Fruit fly (Drosophila melanogaster): ENCODE data around the gene CG4069.

Gene CG4069

dm6 chr3L:12523941-12524340 lies 13.2 kb downstream of the CG4069 start, which contains the start of the genes ver and Gcn5 (continued):
- TF ChIP-seq Doc2 (GFP tag; IDR thresholded peaks at IDR 0.05) = peak; percentile 53; the same call in 1 of the 2 replicates
- peak; percentile 81 for TF ChIP-seq Dad (GFP tag; optimal IDR thresholded peaks at IDR 0.05)
- peak in 1 of 2 experiments; percentile 81 for TF ChIP-seq Eip74EF (GFP tag; optimal IDR thresholded peaks at IDR 0.05)
- peak; percentile 54 for TF ChIP-seq Atf-2 (GFP tag; optimal IDR thresholded peaks at IDR 0.05)
- TF ChIP-seq CG17568 (GFP tag; optimal IDR thresholded peaks at IDR 0.05) = no peak
- TF ChIP-seq zfh2 (GFP tag; optimal IDR thresholded peaks at IDR 0.05) = peak; percentile 93
- peak; percentile 83 for TF ChIP-seq tx (GFP tag; optimal IDR thresholded peaks at IDR 0.05)
- peak; percentile 93 for TF ChIP-seq CG14050 (GFP tag; IDR thresholded peaks at IDR 0.05)
- peak; percentile 89 for TF ChIP-seq CG7556 (GFP tag; optimal IDR thresholded peaks at IDR 0.05)
- TF ChIP-seq br (optimal IDR thresholded peaks at IDR 0.05) = no peak
- TF ChIP-seq disco-r (GFP tag; optimal IDR thresholded peaks at IDR 0.05) = peak; percentile 35
- TF ChIP-seq CG13296 (GFP tag; optimal IDR thresholded peaks at IDR 0.05) = peak; percentile 92
- TF ChIP-seq trem (tag; optimal IDR thresholded peaks at IDR 0.05) = peak; percentile 100
- TF ChIP-seq CG10209 (GFP tag; optimal IDR thresholded peaks at IDR 0.05) = peak; percentile 95
- peak; percentile 76 for TF ChIP-seq sim (GFP tag; IDR thresholded peaks at IDR 0.05)
- peak; percentile 92 for TF ChIP-seq CG8924 (tag; optimal IDR thresholded peaks at IDR 0.05)
- TF ChIP-seq bsh (GFP tag; optimal IDR thresholded peaks at IDR 0.05) = peak; percentile 83 to 91
- TF ChIP-seq CG13894 (tag; optimal IDR thresholded peaks at IDR 0.05) = peak; percentile 91
- TF ChIP-seq CTCF (GFP tag; optimal IDR thresholded peaks at IDR 0.05) = peak; percentile 68
- no peak for TF ChIP-seq CG2129 (GFP tag; IDR thresholded peaks at IDR 0.05; ENCODE audit: partially characterized antibody)
- peak; percentile 71 for TF ChIP-seq CrebB (tag; optimal IDR thresholded peaks at IDR 0.05)
- TF ChIP-seq sob (GFP tag; IDR thresholded peaks at IDR 0.05) = peak; percentile 94
- TF ChIP-seq hbn (GFP tag; IDR thresholded peaks at IDR 0.05; ENCODE audit: partially characterized antibody) = no peak
- peak; percentile 66 for TF ChIP-seq CG3995 (GFP tag; optimal IDR thresholded peaks at IDR 0.05)
- TF ChIP-seq wor (GFP tag; IDR thresholded peaks at IDR 0.05) = peak; percentile 88
- 0 out of 2 replicates have a peak, but pooled peaks have one; percentile 25 for TF ChIP-seq amos (GFP tag; IDR thresholded peaks at IDR 0.05; ENCODE audit: partially characterized antibody)
- peak; percentile 94 for TF ChIP-seq Gug (GFP tag; IDR thresholded peaks at IDR 0.05)
- TF ChIP-seq Drgx (GFP tag; IDR thresholded peaks at IDR 0.05) = peak; percentile 96
- peak; percentile 94 for TF ChIP-seq CG9727 (GFP tag; optimal IDR thresholded peaks at IDR 0.05)
- peak; percentile 60 for TF ChIP-seq CG8359 (GFP tag; optimal IDR thresholded peaks at IDR 0.05; ENCODE audit: borderline replicate concordance)
- TF ChIP-seq inv (GFP tag; IDR thresholded peaks at IDR 0.05; ENCODE audit: partially characterized antibody) = no peak
- peak; percentile 70 for TF ChIP-seq CG3838 (GFP tag; optimal IDR thresholded peaks at IDR 0.05)
- peak; percentile 85 for TF ChIP-seq CG18011 (GFP tag; optimal IDR thresholded peaks at IDR 0.05)
- peak; percentile 90 for TF ChIP-seq CG1024 (GFP tag; IDR thresholded peaks at IDR 0.05)
- TF ChIP-seq pros (GFP tag; optimal IDR thresholded peaks at IDR 0.05) = no peak
- peak; percentile 95 for TF ChIP-seq CG32532 (GFP tag; IDR thresholded peaks at IDR 0.05)
- peak; percentile 83 for TF ChIP-seq shn (GFP tag; optimal IDR thresholded peaks at IDR 0.05)
- peak; percentile 94 for TF ChIP-seq Rx (GFP tag; IDR thresholded peaks at IDR 0.05)
- peak; percentile 95 for TF ChIP-seq gem (tag; optimal IDR thresholded peaks at IDR 0.05)
- TF ChIP-seq Dip3 (GFP tag; optimal IDR thresholded peaks at IDR 0.05) = peak; percentile 89
- TF ChIP-seq CG3847 (GFP tag; IDR thresholded peaks at IDR 0.05) = peak; percentile 91
- TF ChIP-seq H2.0 (GFP tag; IDR thresholded peaks at IDR 0.05) = peak; percentile 93
- TF ChIP-seq Xrp1 (GFP tag; IDR thresholded peaks at IDR 0.05) = peak; percentile 95
- peak; percentile 91 for TF ChIP-seq NFAT (GFP tag; IDR thresholded peaks at IDR 0.05)
- peak; percentile 65 for TF ChIP-seq CG4707 (GFP tag; optimal IDR thresholded peaks at IDR 0.05)
- TF ChIP-seq CoRest (tag; optimal IDR thresholded peaks at IDR 0.05) = peak; percentile 94
- peak; percentile 77 for TF ChIP-seq Ravus (GFP tag; IDR thresholded peaks at IDR 0.05)
- TF ChIP-seq CG1792 (GFP tag; optimal IDR thresholded peaks at IDR 0.05) = peak; percentile 76
- peak; percentile 88 for TF ChIP-seq CG17385 (GFP tag; optimal IDR thresholded peaks at IDR 0.05)
- peak; percentile 87 for TF ChIP-seq CG2202 (tag; optimal IDR thresholded peaks at IDR 0.05)
- peak; percentile 65 for TF ChIP-seq CG3065 (GFP tag; optimal IDR thresholded peaks at IDR 0.05)
